Fruit fly (Drosophila melanogaster) whole organism, prepupa: ENCODE results near the gene bwa.

Experiments used
- CG16779 ChIP-seq: fragments of 200-800 bp; sonication (Bioruptor generic); optimal IDR thresholded peaks from 3 replicates; lab custom pipeline; 2017; ENCODE audit warnings: missing biosample characterization, mild to moderate bottlenecking, missing genetic modification characterization
- CG8119 ChIP-seq: fragments of 200-800 bp; sonication (Bioruptor generic); IDR thresholded peaks from 3 replicates; pipeline ENCODE4 v1.3.6; 2022; ENCODE audit warnings: missing biosample characterization, missing genetic modification characterization
- CG8632 ChIP-seq: fragments of 200-800 bp; sonication (Bioruptor generic); optimal IDR thresholded peaks from 3 replicates; lab custom pipeline; 2016; ENCODE audit warnings: missing biosample characterization, missing genetic modification characterization
- Eip78C ChIP-seq: fragments of 200-800 bp; sonication (Bioruptor generic); peaks from one replicate; lab custom pipeline; 2016; ENCODE audit warnings: missing biosample characterization, missing genetic modification characterization
- Hr4 ChIP-seq: fragments of 200-800 bp; sonication (Bioruptor generic); optimal IDR thresholded peaks from 3 replicates; lab custom pipeline; 2016; ENCODE audit warnings: missing biosample characterization, missing genetic modification characterization
- Sox102F ChIP-seq: fragments of 200-800 bp; sonication (Bioruptor generic); optimal IDR thresholded peaks from 2 replicates; lab custom pipeline; 2016; ENCODE audit warnings: missing biosample characterization, mild to moderate bottlenecking, missing genetic modification characterization
- dac ChIP-seq: fragments of 200-800 bp; sonication (Bioruptor generic); optimal IDR thresholded peaks from 2 replicates; lab custom pipeline; 2017; ENCODE audit warnings: missing biosample characterization, mild to moderate bottlenecking, missing genetic modification characterization
- eg ChIP-seq: fragments of 200-800 bp; sonication (Bioruptor generic); IDR thresholded peaks from 3 replicates; pipeline ENCODE4 v1.3.6; 2022; ENCODE audit warnings: missing biosample characterization, missing genetic modification characterization
- esn ChIP-seq: fragments of 200-800 bp; sonication (Bioruptor generic); optimal IDR thresholded peaks from 2 replicates; lab custom pipeline; 2016; ENCODE audit warnings: missing biosample characterization, mild to moderate bottlenecking, missing genetic modification characterization, moderate library complexity
- lz ChIP-seq: fragments of 200-800 bp; sonication (Bioruptor generic); optimal IDR thresholded peaks from 3 replicates; lab custom pipeline; 2016; ENCODE audit warnings: missing biosample characterization, missing genetic modification characterization

DNA sequence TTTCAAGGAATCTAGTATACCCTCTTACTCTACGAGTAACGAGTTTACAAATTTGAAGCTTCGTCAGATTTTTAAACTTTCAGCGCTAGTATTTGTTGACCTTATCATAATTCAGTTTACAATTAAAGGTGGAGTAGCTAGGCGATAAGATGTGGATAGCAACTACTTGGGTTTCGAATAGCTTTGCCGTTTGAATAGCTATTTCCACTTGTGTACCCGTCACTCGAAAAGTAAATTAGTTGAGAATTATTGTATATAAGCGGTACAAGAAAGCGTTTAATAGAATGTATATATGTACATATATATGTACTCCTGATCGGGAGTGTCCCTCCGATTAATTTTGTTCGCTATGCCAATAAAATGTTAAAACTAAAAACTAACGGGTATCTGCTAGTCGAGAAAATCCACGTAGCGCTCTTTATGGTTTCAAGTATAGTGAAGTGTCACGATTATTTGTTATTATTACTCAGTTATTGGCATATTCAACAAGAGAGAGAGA, 39.8 kb upstream of the bwa start:
- TF ChIP-seq CG8119 (GFP tag; lab: Robert Waterston, UW) (no peak), Eip78C (GFP tag; lab: Kevin White, UChicago) (no peak), CG8632 (GFP tag; lab: Kevin White, UChicago) (no peak), CG16779 (tag; lab: Kevin White, UChicago) (no peak), dac (GFP tag; lab: Kevin White, UChicago) (no peak), lz (GFP tag; lab: Kevin White, UChicago) (no peak), eg (no peak), esn (GFP tag; lab: Kevin White, UChicago) (no peak), Sox102F (no peak), Hr4 (GFP tag; lab: Kevin White, UChicago) (no peak)
